Worm (Caenorhabditis elegans): Measurements from ENCODE around the gene nhr-59.

nhr-59 gene

DNA sequence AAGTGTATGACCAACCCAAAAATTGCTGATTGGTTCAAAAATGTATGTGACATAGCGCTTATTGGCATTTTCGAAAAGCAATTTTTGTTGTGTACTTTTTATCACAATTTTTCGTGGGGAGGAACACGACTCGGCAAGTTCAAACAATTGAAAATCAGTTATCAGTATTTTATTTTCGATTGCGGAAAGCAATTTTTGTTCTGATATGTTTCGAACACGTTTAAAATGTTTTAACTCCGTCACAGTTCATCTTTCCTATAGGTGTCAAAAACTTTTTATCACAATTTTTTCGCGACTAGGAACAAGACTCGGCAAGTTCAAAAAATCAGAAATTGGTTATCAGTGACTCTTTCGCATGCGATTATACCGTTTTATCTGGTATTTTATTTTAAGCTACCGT, 30.2 kb upstream of the nhr-59 start:
- no peak for TF ChIP-seq mab-5 (tag; optimal IDR thresholded peaks at IDR 0.05)
- TF ChIP-seq M03D4.4 (tag; optimal IDR thresholded peaks at IDR 0.05), result no peak
- no peak for TF ChIP-seq ztf-11 (tag; optimal IDR thresholded peaks at IDR 0.05)
- no peak for TF ChIP-seq tbx-8 (GFP tag; optimal IDR thresholded peaks at IDR 0.05)
- TF ChIP-seq lin-13 (tag; optimal IDR thresholded peaks at IDR 0.05), result no peak
- no peak for TF ChIP-seq flh-1 (GFP tag; optimal IDR thresholded peaks at IDR 0.05)
- no peak for TF ChIP-seq nhr-76 (tag; optimal IDR thresholded peaks at IDR 0.05)
- no peak for TF ChIP-seq zip-8 (tag; optimal IDR thresholded peaks at IDR 0.05)
- TF ChIP-seq nhr-12 (tag; optimal IDR thresholded peaks at IDR 0.05), result no peak
- TF ChIP-seq nhr-237 (tag; optimal IDR thresholded peaks at IDR 0.05), result no peak
- TF ChIP-seq snpc-4 (tag; optimal IDR thresholded peaks at IDR 0.05), result no peak
- TF ChIP-seq blmp-1 (tag; optimal IDR thresholded peaks at IDR 0.05), result no peak
- no peak for TF ChIP-seq pha-4 (tag; optimal IDR thresholded peaks at IDR 0.05)
- TF ChIP-seq lsy-2 (tag; optimal IDR thresholded peaks at IDR 0.05), result no peak
- no peak for TF ChIP-seq drap-1 (GFP tag; optimal IDR thresholded peaks at IDR 0.05)
- TF ChIP-seq lin-32 (GFP tag; optimal IDR thresholded peaks at IDR 0.05), result no peak

- TF ChIP-seq ceh-83 (GFP tag; optimal IDR thresholded peaks at IDR 0.05), result no peak
- TF ChIP-seq sem-2 (GFP tag; optimal IDR thresholded peaks at IDR 0.05), result no peak
- TF ChIP-seq nhr-12 (tag; optimal IDR thresholded peaks at IDR 0.05), result no peak
- TF ChIP-seq cnd-1 (tag; optimal IDR thresholded peaks at IDR 0.05), result no peak
- TF ChIP-seq nhr-2 (tag; optimal IDR thresholded peaks at IDR 0.05), result no peak
- no peak for TF ChIP-seq zip-8 (tag; optimal IDR thresholded peaks at IDR 0.05)
- no peak for TF ChIP-seq lin-32 (GFP tag; optimal IDR thresholded peaks at IDR 0.05)
These were observed 28.3 kb upstream of the nhr-59 start for ce11 chrV:2306383-2306782.

- TF ChIP-seq unc-39 (tag; optimal IDR thresholded peaks at IDR 0.05), result no peak
- TF ChIP-seq drap-1 (GFP tag; optimal IDR thresholded peaks at IDR 0.05), result no peak
- TF ChIP-seq unc-62 (GFP tag; optimal IDR thresholded peaks at IDR 0.05), result no peak
These were observed 25.7 kb upstream of the nhr-59 start, which contains the start of gene irld-15 for ce11 chrV:2303775-2304174. irld-15 (minus strand) TSS chrV:2303875.

- TF ChIP-seq sptf-1 (tag; optimal IDR thresholded peaks at IDR 0.05), result no peak
These were observed 22.8 kb upstream of the nhr-59 start, which contains the start of gene Y19D10B.8 for ce11 chrV:2300905-2301304. Y19D10B.8 (minus strand) TSS chrV:2301005.

- TF ChIP-seq pha-4 (tag; optimal IDR thresholded peaks at IDR 0.05) (no peak), elt-3 (tag; optimal IDR thresholded peaks at IDR 0.05) (no peak), lin-32 (GFP tag; optimal IDR thresholded peaks at IDR 0.05) (no peak)
These were observed 16.5 kb upstream of the nhr-59 start, which contains the start of gene nhr-226 for ce11 chrV:2294577-2294976. nhr-226 (plus strand) TSS chrV:2294877.

DNA sequence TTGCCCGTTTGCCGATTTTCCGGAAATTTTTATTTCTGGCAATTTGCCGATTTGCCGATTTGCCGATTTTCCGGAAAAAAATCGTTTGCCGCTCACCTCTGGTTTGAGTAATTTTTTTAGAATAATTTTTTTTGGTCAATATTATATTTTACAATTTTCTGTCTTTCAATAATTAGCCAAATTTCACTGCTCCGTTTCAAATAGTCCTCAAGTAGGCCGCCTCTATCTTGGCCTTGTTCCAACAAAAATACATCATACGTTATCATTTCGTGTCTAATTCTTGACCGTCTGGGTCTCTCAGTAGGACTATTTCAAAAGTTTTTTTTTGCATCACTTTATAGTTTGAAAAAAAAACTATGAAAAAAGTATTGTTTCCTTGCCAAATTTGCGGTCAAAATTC, 14.2 kb upstream of the nhr-59 start, which contains the start of gene nhr-115:
Gene nhr-115 (plus strand): TSS at position 301 of the 400 bp plus-strand sequence.
- TF ChIP-seq drap-1 (GFP tag; optimal IDR thresholded peaks at IDR 0.05), result no peak
- no peak for TF ChIP-seq mep-1 (tag; optimal IDR thresholded peaks at IDR 0.05)
- no peak for TF ChIP-seq nhr-2 (tag; optimal IDR thresholded peaks at IDR 0.05)
- no peak for TF ChIP-seq bed-3 (GFP tag; optimal IDR thresholded peaks at IDR 0.05)
- no peak for TF ChIP-seq unc-62 (GFP tag; optimal IDR thresholded peaks at IDR 0.05)
- no peak for TF ChIP-seq elt-1 (tag; optimal IDR thresholded peaks at IDR 0.05; ENCODE audit: borderline replicate concordance, insufficient read depth)
- no peak for TF ChIP-seq mls-2 (tag; optimal IDR thresholded peaks at IDR 0.05)
- no peak for TF ChIP-seq lin-32 (GFP tag; optimal IDR thresholded peaks at IDR 0.05)
- no peak for TF ChIP-seq ztf-11 (tag; optimal IDR thresholded peaks at IDR 0.05)

DNA sequence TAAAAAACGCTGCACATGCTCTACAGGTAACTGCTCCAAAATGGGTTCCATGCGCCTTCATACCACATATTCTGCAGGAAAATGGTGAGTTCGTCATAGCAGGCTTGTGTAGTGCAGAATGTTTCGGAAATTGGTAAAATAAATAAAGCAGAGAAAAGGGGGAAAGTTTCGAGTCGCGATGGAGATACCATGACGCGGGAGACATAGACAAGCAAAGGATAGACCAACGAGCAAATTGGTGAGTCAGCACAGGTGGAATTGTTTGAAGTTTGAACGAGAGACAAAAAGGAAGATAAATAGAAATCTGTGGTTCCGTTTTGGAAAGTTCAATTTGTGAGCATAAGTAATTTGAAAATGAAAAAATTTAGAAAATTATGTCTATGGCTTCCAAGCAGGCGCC, 12.3 kb upstream of the nhr-59 start, which contains the start of gene nhr-225:
Gene nhr-225 (minus strand): TSS at position 146 of the 400 bp plus-strand sequence.
- no peak for TF ChIP-seq lin-32 (GFP tag; optimal IDR thresholded peaks at IDR 0.05)
- no peak for TF ChIP-seq unc-62 (GFP tag; optimal IDR thresholded peaks at IDR 0.05)
- no peak for TF ChIP-seq ztf-11 (tag; optimal IDR thresholded peaks at IDR 0.05)
- TF ChIP-seq pha-4 (tag; optimal IDR thresholded peaks at IDR 0.05), result no peak
- no peak for TF ChIP-seq nhr-28 (tag; optimal IDR thresholded peaks at IDR 0.05)
- no peak for TF ChIP-seq elt-1 (tag; optimal IDR thresholded peaks at IDR 0.05; ENCODE audit: borderline replicate concordance, insufficient read depth)
- no peak for TF ChIP-seq zip-8 (tag; optimal IDR thresholded peaks at IDR 0.05)
- no peak for TF ChIP-seq M03D4.4 (tag; optimal IDR thresholded peaks at IDR 0.05)
- no peak for TF ChIP-seq ces-1 (GFP tag; optimal IDR thresholded peaks at IDR 0.05)
- no peak for TF ChIP-seq hlh-1 (tag; optimal IDR thresholded peaks at IDR 0.05)
- no peak for TF ChIP-seq cnd-1 (tag; optimal IDR thresholded peaks at IDR 0.05)
- TF ChIP-seq snpc-4 (tag; optimal IDR thresholded peaks at IDR 0.05), result no peak
